Fruit fly (Drosophila melanogaster) whole organism, embryonic: ENCODE data around the gene Arpc3A.

Experiments
- ATbp ChIP-seq: fragments of 200-800 bp; sonication (Bioruptor generic); optimal IDR thresholded peaks from 2 replicates; lab custom pipeline; 2017; ENCODE audit warnings: missing biosample characterization, mild to moderate bottlenecking, missing genetic modification characterization, missing genetic modification reagents
- Adf1 ChIP-seq: fragments of 200-800 bp; sonication (Bioruptor generic); IDR thresholded peaks from 2 replicates; pipeline ENCODE4 v1.3.6; 2022; ENCODE audit warnings: missing biosample characterization, missing genetic modification characterization
- Awh ChIP-seq: fragments of 200-800 bp; sonication (Bioruptor generic); IDR thresholded peaks from 2 replicates; pipeline ENCODE4, ENCODE4 v1.3.6; 2022; ENCODE audit warnings: missing biosample characterization, missing genetic modification characterization
- B-H1 ChIP-seq: fragments of 200-800 bp; sonication (Bioruptor generic); IDR thresholded peaks from 3 replicates; pipeline ENCODE4 v1.3.6; 2022; ENCODE audit warnings: missing biosample characterization, missing genetic modification characterization
- BEAF-32 ChIP-seq: fragments of 200-800 bp; sonication (Bioruptor generic); optimal IDR thresholded peaks from 3 replicates; lab custom pipeline; 2017; ENCODE audit warnings: missing biosample characterization, missing genetic modification characterization, mild to moderate bottlenecking, moderate library complexity, missing genetic modification reagents
- CG10543 ChIP-seq: fragments of 200-800 bp; sonication (Bioruptor generic); optimal IDR thresholded peaks from 3 replicates; lab custom pipeline; 2017; ENCODE audit warnings: missing biosample characterization, mild to moderate bottlenecking, missing genetic modification characterization, moderate library complexity
- CG10959 ChIP-seq: fragments of 200-800 bp; sonication (Bioruptor generic); IDR thresholded peaks from 2 replicates; pipeline ENCODE4 v1.3.6; 2022; ENCODE audit warnings: missing biosample characterization, missing genetic modification characterization
- CG11247 ChIP-seq: fragments of 200-800 bp; sonication (Bioruptor generic); IDR thresholded peaks from 2 replicates; pipeline ENCODE4 v1.3.6; 2022; ENCODE audit warnings: missing biosample characterization, missing genetic modification characterization
- CG12744 ChIP-seq: fragments of 200-800 bp; sonication (Bioruptor generic); optimal IDR thresholded peaks from 2 replicates; lab custom pipeline; 2016; ENCODE audit warnings: missing biosample characterization, missing genetic modification characterization
- CG13894 ChIP-seq: fragments of 200-800 bp; sonication (Bioruptor generic); optimal IDR thresholded peaks from 3 replicates; lab custom pipeline; 2018; ENCODE audit warnings: missing biosample characterization, mild to moderate bottlenecking, missing genetic modification characterization, moderate library complexity
- CG1529 ChIP-seq: fragments of 200-800 bp; sonication (Bioruptor generic); optimal IDR thresholded peaks from 3 replicates; lab custom pipeline; 2018; ENCODE audit warnings: missing biosample characterization, missing genetic modification characterization
- CG17328 ChIP-seq: fragments of 200-800 bp; sonication (Bioruptor generic); IDR thresholded peaks from 2 replicates; pipeline ENCODE4 v1.3.6; 2022; ENCODE audit warnings: missing biosample characterization, missing genetic modification characterization
- CG2875 ChIP-seq: fragments of 200-800 bp; sonication (Bioruptor generic); optimal IDR thresholded peaks from 2 replicates; lab custom pipeline; 2017; ENCODE audit warnings: missing biosample characterization, mild to moderate bottlenecking, missing genetic modification characterization, missing genetic modification reagents
- CG30020 ChIP-seq: fragments of 200-800 bp; optimal IDR thresholded peaks from 2 replicates; lab custom pipeline; 2019; ENCODE audit warnings: missing biosample characterization, mild to moderate bottlenecking, missing genetic modification characterization, moderate library complexity
- CG34376 ChIP-seq: fragments of 200-800 bp; sonication (Bioruptor generic); optimal IDR thresholded peaks from 2 replicates; lab custom pipeline; 2018; ENCODE audit warnings: missing biosample characterization, mild to moderate bottlenecking, missing genetic modification characterization
- CG4282 ChIP-seq: fragments of 200-800 bp; sonication (Bioruptor generic); optimal IDR thresholded peaks from 2 replicates; lab custom pipeline; 2016; ENCODE audit warnings: missing biosample characterization, missing genetic modification characterization
- CG4360 ChIP-seq: fragments of 200-800 bp; sonication (Bioruptor generic); IDR thresholded peaks from 2 replicates; pipeline ENCODE4 v1.3.6; 2022; ENCODE audit warnings: missing biosample characterization, missing genetic modification characterization
- CG4707 ChIP-seq: fragments of 200-800 bp; sonication (Bioruptor generic); optimal IDR thresholded peaks from 2 replicates; lab custom pipeline; 2018; ENCODE audit warnings: missing biosample characterization, mild to moderate bottlenecking, missing genetic modification characterization, moderate library complexity
- CG5245 ChIP-seq: fragments of 200-800 bp; sonication (Bioruptor generic); optimal IDR thresholded peaks from 3 replicates; lab custom pipeline; 2016; ENCODE audit warnings: missing biosample characterization, missing genetic modification characterization
- CG5953 ChIP-seq: fragments of 200-800 bp; sonication (Bioruptor generic); IDR thresholded peaks from 2 replicates; pipeline ENCODE4 v1.3.6; 2022; ENCODE audit warnings: missing biosample characterization, missing genetic modification characterization
- CG6683 ChIP-seq: fragments of 200-800 bp; sonication (Bioruptor generic); optimal IDR thresholded peaks from 2 replicates; lab custom pipeline; 2017; ENCODE audit warnings: missing biosample characterization, mild to moderate bottlenecking, missing genetic modification characterization, missing genetic modification reagents
- CG6765 ChIP-seq: fragments of 200-800 bp; sonication (Bioruptor generic); optimal IDR thresholded peaks from 3 replicates; lab custom pipeline; 2017; ENCODE audit warnings: missing biosample characterization, mild to moderate bottlenecking, missing genetic modification characterization
- CG6813 ChIP-seq: fragments of 200-800 bp; sonication (Bioruptor generic); optimal IDR thresholded peaks from 2 replicates; lab custom pipeline; 2017; ENCODE audit warnings: missing biosample characterization, missing genetic modification characterization, mild to moderate bottlenecking, moderate library complexity, missing genetic modification reagents
- CG7271 ChIP-seq: fragments of 200-800 bp; sonication (Bioruptor generic); optimal IDR thresholded peaks from 2 replicates; lab custom pipeline; 2018; ENCODE audit warnings: missing biosample characterization, mild to moderate bottlenecking, missing genetic modification characterization, moderate library complexity
- CG7745 ChIP-seq: fragments of 200-800 bp; sonication (Bioruptor generic); optimal IDR thresholded peaks from 2 replicates; lab custom pipeline; 2018; ENCODE audit warnings: missing biosample characterization, mild to moderate bottlenecking, missing genetic modification characterization, moderate library complexity
- CkIIα-i1 ChIP-seq: fragments of 200-800 bp; sonication (Bioruptor generic); IDR thresholded peaks from 2 replicates; pipeline ENCODE4 v1.3.6; 2022; ENCODE audit warnings: missing biosample characterization, missing genetic modification characterization
- Fer2 ChIP-seq: fragments of 200-800 bp; sonication (Bioruptor generic); optimal IDR thresholded peaks from 2 replicates; lab custom pipeline; 2018; ENCODE audit warnings: missing biosample characterization, mild to moderate bottlenecking, missing genetic modification characterization, moderate library complexity
- Fer3 ChIP-seq: fragments of 200-800 bp; sonication (Bioruptor generic); optimal IDR thresholded peaks from 2 replicates; lab custom pipeline; 2018; ENCODE audit warnings: missing biosample characterization, mild to moderate bottlenecking, missing genetic modification characterization, moderate library complexity
- Hey ChIP-seq: fragments of 200-800 bp; sonication (Bioruptor generic); optimal IDR thresholded peaks from 3 replicates; lab custom pipeline; 2018; ENCODE audit warnings: missing biosample characterization, mild to moderate bottlenecking, missing genetic modification characterization
- Hsf ChIP-seq: fragments of 200-800 bp; sonication (Bioruptor generic); optimal IDR thresholded peaks from 3 replicates; lab custom pipeline; 2016; ENCODE audit warnings: missing biosample characterization, missing genetic modification characterization
- MESR4 ChIP-seq: fragments of 200-800 bp; sonication (Bioruptor generic); optimal IDR thresholded peaks from 2 replicates; lab custom pipeline; 2018; ENCODE audit warnings: missing biosample characterization, mild to moderate bottlenecking, missing genetic modification characterization, moderate library complexity
- NFAT ChIP-seq: fragments of 200-800 bp; sonication (Bioruptor generic); IDR thresholded peaks from 2 replicates; pipeline ENCODE4 v1.3.6; 2022; ENCODE audit warnings: missing biosample characterization, missing genetic modification characterization
- NK7.1 ChIP-seq: fragments of 200-800 bp; sonication (Bioruptor generic); optimal IDR thresholded peaks from 3 replicates; lab custom pipeline; 2016; ENCODE audit warnings: missing biosample characterization, missing genetic modification characterization
- Nf-YC ChIP-seq: fragments of 200-800 bp; optimal IDR thresholded peaks from 3 replicates; lab custom pipeline; 2019; ENCODE audit warnings: missing biosample characterization, mild to moderate bottlenecking, missing genetic modification characterization, moderate library complexity
- NfI ChIP-seq: fragments of 200-800 bp; sonication (Bioruptor generic); optimal IDR thresholded peaks from 3 replicates; lab custom pipeline; 2018; ENCODE audit warnings: missing biosample characterization, mild to moderate bottlenecking, missing genetic modification characterization, moderate library complexity
- Six4 ChIP-seq: fragments of 200-800 bp; sonication (Bioruptor generic); optimal IDR thresholded peaks from 2 replicates; lab custom pipeline; 2016; ENCODE audit warnings: missing biosample characterization, missing genetic modification characterization
- Ssrp ChIP-seq: fragments of 200-800 bp; sonication (Bioruptor generic); optimal IDR thresholded peaks from 2 replicates; lab custom pipeline; 2018; ENCODE audit warnings: missing biosample characterization, mild to moderate bottlenecking, missing genetic modification characterization, moderate library complexity
- TFAM ChIP-seq: fragments of 200-800 bp; sonication (Bioruptor generic); optimal IDR thresholded peaks from 2 replicates; lab custom pipeline; 2017; ENCODE audit warnings: missing biosample characterization, missing genetic modification characterization, inconsistent platforms
- Trl ChIP-seq, 3 experiments: fragments of >200 bp in 2 of 3; fragments of 200-800 bp in 1 of 3; sonication (Bioruptor generic) in 1 of 3; optimal IDR thresholded peaks; 2 replicates in 1 of 3; 3 replicates in 2 of 3; lab custom pipeline; 2016 to 2017; ENCODE audit warnings: missing biosample characterization in 1 of 3, missing genetic modification characterization in 1 of 3
- bab2 ChIP-seq: fragments of 200-800 bp; sonication (Bioruptor generic); optimal IDR thresholded peaks from 2 replicates; lab custom pipeline; 2016; ENCODE audit warnings: missing biosample characterization, missing genetic modification characterization
- bcd ChIP-seq: fragments of 200-800 bp; sonication (Bioruptor generic); optimal IDR thresholded peaks from 2 replicates; lab custom pipeline; 2017; ENCODE audit warnings: missing biosample characterization, mild to moderate bottlenecking, missing genetic modification characterization
- fd96Cb ChIP-seq: fragments of 200-800 bp; sonication (Bioruptor generic); optimal IDR thresholded peaks from 2 replicates; lab custom pipeline; 2018; ENCODE audit warnings: missing biosample characterization, mild to moderate bottlenecking, missing genetic modification characterization, moderate library complexity
- nmo ChIP-seq: fragments of 200-800 bp; sonication (Bioruptor generic); optimal IDR thresholded peaks from 2 replicates; lab custom pipeline; 2018; ENCODE audit warnings: missing biosample characterization, mild to moderate bottlenecking, missing genetic modification characterization, moderate library complexity
- otp ChIP-seq: fragments of 200-800 bp; sonication (Bioruptor generic); IDR thresholded peaks from 3 replicates; pipeline ENCODE4, ENCODE4 v1.3.6; 2022; ENCODE audit warnings: missing biosample characterization, missing genetic modification characterization
- pita ChIP-seq: fragments of 200-800 bp; sonication (Bioruptor generic); optimal IDR thresholded peaks from 2 replicates; lab custom pipeline; 2017; ENCODE audit warnings: missing biosample characterization, mild to moderate bottlenecking, missing genetic modification characterization
- sens ChIP-seq: fragments of 200-800 bp; sonication (Bioruptor generic); peaks from one replicate; lab custom pipeline; 2016; ENCODE audit warnings: missing biosample characterization, missing genetic modification characterization
- sens-2 ChIP-seq: fragments of 200-800 bp; sonication (Bioruptor generic); IDR thresholded peaks from 2 replicates; pipeline ENCODE4 v1.3.6; 2022; ENCODE audit warnings: missing biosample characterization, missing genetic modification characterization
- seq ChIP-seq: fragments of 200-800 bp; sonication (Bioruptor generic); IDR thresholded peaks from 2 replicates; pipeline ENCODE4 v1.3.6; 2022; ENCODE audit warnings: missing biosample characterization, missing genetic modification characterization
- slou ChIP-seq: fragments of 200-800 bp; sonication (Bioruptor generic); optimal IDR thresholded peaks from 3 replicates; lab custom pipeline; 2016; ENCODE audit warnings: missing biosample characterization, missing genetic modification characterization
- wdn ChIP-seq: fragments of 200-800 bp; sonication (Bioruptor generic); IDR thresholded peaks from 2 replicates; pipeline ENCODE4 v1.3.6; 2022; ENCODE audit warnings: missing biosample characterization, missing genetic modification characterization
- wek ChIP-seq: fragments of 200-800 bp; sonication (Bioruptor generic); optimal IDR thresholded peaks from 3 replicates; lab custom pipeline; 2018; ENCODE audit warnings: missing biosample characterization, mild to moderate bottlenecking, missing genetic modification characterization, moderate library complexity

The Arpc3A gene

DNA sequence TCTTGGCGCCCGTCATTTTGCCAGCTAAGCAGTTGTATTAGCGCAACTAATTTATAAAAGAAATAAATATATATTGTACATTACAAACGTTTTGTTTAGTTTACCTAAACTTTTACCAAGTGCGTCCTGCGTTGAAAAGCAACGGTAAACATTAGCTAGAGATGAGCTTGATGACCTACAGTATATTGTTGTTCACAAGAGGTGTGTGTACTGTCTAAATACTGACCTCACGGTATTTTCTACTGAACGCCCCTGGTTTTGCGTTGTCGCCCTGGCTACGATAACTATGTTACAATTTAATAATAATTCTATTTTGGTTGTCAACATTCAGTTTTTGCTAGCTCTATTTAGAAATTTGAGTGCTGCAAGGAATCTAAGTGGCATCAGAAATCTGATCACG lies 42.0 kb upstream of the Arpc3A start, which contains the start of gene Acyp2 (continued):
- TF ChIP-seq BEAF-32 (GFP tag; lab: Kevin White, UChicago) (peak; percentile 71), wek (GFP tag; lab: Kevin White, UChicago) (no peak), ATbp (GFP tag; lab: Kevin White, UChicago) (no peak), NfI (GFP tag; lab: Kevin White, UChicago) (peak; percentile 17), Ssrp (tag; lab: Kevin White, UChicago) (no peak), CG4360 (GFP tag; lab: Robert Waterston, UW) (no peak), Trl (optimal IDR thresholded peaks at IDR 0.05; lab: Kevin White, UChicago) (no peak), Trl (GFP tag; optimal IDR thresholded peaks at IDR 0.05; lab: Kevin White, UChicago) (no peak), bab2 (GFP tag; lab: Kevin White, UChicago) (no peak), fd96Cb (tag; lab: Kevin White, UChicago) (no peak), CG1529 (no peak), Fer2 (tag; lab: Kevin White, UChicago) (no peak), slou (GFP tag; lab: Kevin White, UChicago) (no peak), CG10543 (GFP tag; lab: Kevin White, UChicago) (no peak), Adf1 (GFP tag; lab: Robert Waterston, UW) (no peak), Six4 (no peak), sens-2 (GFP tag; lab: Robert Waterston, UW) (no peak), CG17328 (GFP tag; lab: Robert Waterston, UW) (no peak), CkIIα-i1 (no peak), CG5953 (GFP tag; lab: Robert Waterston, UW) (no peak), Hey (no peak), CG11247 (no peak), nmo (GFP tag; lab: Kevin White, UChicago) (peak; percentile 41), CG12744 (GFP tag; lab: Kevin White, UChicago) (no peak), NK7.1 (no peak), CG30020 (tag; lab: Kevin White, UChicago) (peak; percentile 8), CG10959 (GFP tag; lab: Robert Waterston, UW) (no peak), CG7745 (tag; lab: Kevin White, UChicago) (no peak), bcd (GFP tag; lab: Kevin White, UChicago) (no peak), MESR4 (peak; percentile 51), CG13894 (no peak), sens (GFP tag; lab: Kevin White, UChicago) (peak; percentile 80), Hsf (peak; percentile 28), CG6765 (no peak), Nf-YC (no peak), CG4707 (no peak), CG2875 (no peak), CG34376 (GFP tag; lab: Kevin White, UChicago) (peak; percentile 1), B-H1 (GFP tag; lab: Robert Waterston, UW) (no peak), CG4282 (GFP tag; lab: Kevin White, UChicago) (no peak), pita (peak; percentile 56), NFAT (GFP tag; lab: Robert Waterston, UW) (no peak; the same call in 1 of the 2 replicates), Fer3 (tag; lab: Kevin White, UChicago) (no peak), otp (GFP tag; lab: Robert Waterston, UW) (no peak), CG5245 (GFP tag; lab: Kevin White, UChicago) (no peak), TFAM (GFP tag; lab: Kevin White, UChicago) (no peak), wdn (GFP tag; lab: Robert Waterston, UW) (peak; percentile 6; the same call in 1 of the 2 replicates), CG6683 (no peak), Awh (no peak), CG7271 (tag; lab: Kevin White, UChicago) (no peak), CG6813 (GFP tag; lab: Kevin White, UChicago) (no peak), seq (no peak)
